Fruit fly (Drosophila melanogaster): ENCODE data around the gene CCT6.

Gene CCT6

dm6 chrX:15760447-15761297 is 14.2 kb downstream of the CCT6 start, which contains the start of the genes Graf and mRpL3 (continued):
- TF ChIP-seq Asciz (GFP tag; optimal IDR thresholded peaks at IDR 0.05) (no peak), tin (GFP tag; optimal IDR thresholded peaks at IDR 0.05) (no peak), ap (GFP tag; IDR thresholded peaks at IDR 0.05) (no peak), otp (GFP tag; IDR thresholded peaks at IDR 0.05) (no peak), sens-2 (GFP tag; IDR thresholded peaks at IDR 0.05) (no peak), dmrt99B (tag; optimal IDR thresholded peaks at IDR 0.05) (no peak), pum (GFP tag; optimal IDR thresholded peaks at IDR 0.05) (no peak), grn (GFP tag; optimal IDR thresholded peaks at IDR 0.05) (peak; percentile 14), fd96Cb (tag; optimal IDR thresholded peaks at IDR 0.05) (no peak), Rfx (GFP tag; IDR thresholded peaks at IDR 0.05) (0 out of 2 replicates have a peak, but pooled peaks have one; percentile 27), CG7745 (tag; optimal IDR thresholded peaks at IDR 0.05) (no peak), CG6765 (GFP tag; optimal IDR thresholded peaks at IDR 0.05) (no peak), CG2875 (GFP tag; optimal IDR thresholded peaks at IDR 0.05) (no peak), CG10274 (GFP tag; optimal IDR thresholded peaks at IDR 0.05) (no peak), HLHmδ (GFP tag; optimal IDR thresholded peaks at IDR 0.05) (no peak), tio (GFP tag; optimal IDR thresholded peaks at IDR 0.05) (no peak), tup (GFP tag; optimal IDR thresholded peaks at IDR 0.05) (no peak), CG9817 (tag; optimal IDR thresholded peaks at IDR 0.05) (no peak), CG31365 (tag; optimal IDR thresholded peaks at IDR 0.05) (no peak), nerfin-2 (GFP tag; IDR thresholded peaks at IDR 0.05; ENCODE audit: partially characterized antibody) (peak; percentile 92), CG13287 (GFP tag; IDR thresholded peaks at IDR 0.05; ENCODE audit: partially characterized antibody) (peak; percentile 86), luna (GFP tag; optimal IDR thresholded peaks at IDR 0.05) (no peak), Ets97D (GFP tag; optimal IDR thresholded peaks at IDR 0.05) (no peak), D (optimal IDR thresholded peaks at IDR 0.05) (no peak), D (GFP tag; optimal IDR thresholded peaks at IDR 0.05) (no peak), CG17186 (GFP tag; optimal IDR thresholded peaks at IDR 0.05) (peak; percentile 99), CG11695 (GFP tag; IDR thresholded peaks at IDR 0.05) (0 out of 3 replicates have a peak, but pooled peaks have one; percentile 22), peb (GFP tag; IDR thresholded peaks at IDR 0.05) (no peak), Sry-β (GFP tag; optimal IDR thresholded peaks at IDR 0.05) (no peak), CG7987 (GFP tag; optimal IDR thresholded peaks at IDR 0.05) (no peak), CG34224 (GFP tag; IDR thresholded peaks at IDR 0.05; ENCODE audit: partially characterized antibody) (peak; percentile 87), mirr (GFP tag; optimal IDR thresholded peaks at IDR 0.05) (no peak), Ada2b (GFP tag; IDR thresholded peaks at IDR 0.05) (no peak), aop (GFP tag; IDR thresholded peaks at IDR 0.05) (no peak), CG16813 (GFP tag; IDR thresholded peaks at IDR 0.05; ENCODE audit: partially characterized antibody) (peak; percentile 92), CG12391 (tag; optimal IDR thresholded peaks at IDR 0.05) (no peak), CG12299 (tag; optimal IDR thresholded peaks at IDR 0.05) (no peak), CG12155 (GFP tag; optimal IDR thresholded peaks at IDR 0.05) (no peak), CG1603 (tag; optimal IDR thresholded peaks at IDR 0.05) (peak; percentile 33), CG8478 (optimal IDR thresholded peaks at IDR 0.05) (no peak), Xrp1 (GFP tag; IDR thresholded peaks at IDR 0.05) (no peak), CG12236 (GFP tag; optimal IDR thresholded peaks at IDR 0.05) (no peak), CG5245 (GFP tag; optimal IDR thresholded peaks at IDR 0.05) (no peak), jigr1 (GFP tag; IDR thresholded peaks at IDR 0.05) (no peak), disco-r (GFP tag; optimal IDR thresholded peaks at IDR 0.05) (no peak), Atf-2 (GFP tag; optimal IDR thresholded peaks at IDR 0.05) (no peak), bigmax (GFP tag; optimal IDR thresholded peaks at IDR 0.05) (no peak), CG6791 (GFP tag; IDR thresholded peaks at IDR 0.05; ENCODE audit: partially characterized antibody) (peak; percentile 94), toy (GFP tag; IDR thresholded peaks at IDR 0.05) (no peak), croc (GFP tag; conservative IDR thresholded peaks at IDR 0.05) (no peak)

Measured in whole organism, embryonic.